4 fruit fly cellular contexts compared by ENCODE assay signal in genomic region chr3R:21069742-21070141, dm6.
A peak's percentile ranks its signal among the peaks of the same experiment; 100 is the strongest.
TF ChIP-seq lines count a peak whose summit lies in the region.

No protein-coding gene starts in this region.

- peak; percentile 81 for TF ChIP-seq CTCF in whole organism, embryonic (GFP tag; optimal IDR thresholded peaks at IDR 0.05; lab: Kevin White, UChicago)

TF ChIP-seq in whole organism, adult, 20 proteins besides CTCF, POLR2A, EP300 and RAD21:
- peak; percentile 17 for TF ChIP-seq kay (GFP tag; lab: Kevin White, UChicago; ENCODE audit: borderline replicate concordance)
- TF ChIP-seq tj (GFP tag; optimal IDR thresholded peaks at IDR 0.05; lab: Kevin White, UChicago) = no peak

TF ChIP-seq in whole organism, embryonic, 481 proteins besides CTCF, POLR2A, EP300 and RAD21:
- TF ChIP-seq Dfd (GFP tag; optimal IDR thresholded peaks at IDR 0.05; lab: Kevin White, UChicago) = peak in 1 of 2 experiments; percentile 54
- peak; percentile 91 for TF ChIP-seq CG31365 (tag; optimal IDR thresholded peaks at IDR 0.05; lab: Kevin White, UChicago)
- 0 out of 2 replicates have a peak, but pooled peaks have one; percentile 31 for TF ChIP-seq E2f2 (GFP tag; IDR thresholded peaks at IDR 0.05; lab: Robert Waterston, UW)
- no peak for TF ChIP-seq row (GFP tag; IDR thresholded peaks at IDR 0.05; lab: Robert Waterston, UW)
- TF ChIP-seq knrl (GFP tag; IDR thresholded peaks at IDR 0.05; lab: Robert Waterston, UW; ENCODE audit: partially characterized antibody) = peak; percentile 62
- TF ChIP-seq Dp (GFP tag; optimal IDR thresholded peaks at IDR 0.05; lab: Kevin White, UChicago) = peak; percentile 20
- TF ChIP-seq Eip74EF (GFP tag; optimal IDR thresholded peaks at IDR 0.05; lab: Kevin White, UChicago) = peak in 1 of 2 experiments; percentile 72
- TF ChIP-seq sug (tag; optimal IDR thresholded peaks at IDR 0.05; lab: Kevin White, UChicago) = peak; percentile 24
- TF ChIP-seq insv (GFP tag; optimal IDR thresholded peaks at IDR 0.05; lab: Kevin White, UChicago) = peak in 1 of 2 experiments; percentile 4
- peak; percentile 28 for TF ChIP-seq Med (GFP tag; lab: Kevin White, UChicago)
- TF ChIP-seq CG16813 (GFP tag; IDR thresholded peaks at IDR 0.05; lab: Robert Waterston, UW; ENCODE audit: partially characterized antibody) = peak; percentile 52; the same call in 2 of the 3 replicates
- TF ChIP-seq Scr (GFP tag; IDR thresholded peaks at IDR 0.05; lab: Robert Waterston, UW; ENCODE audit: partially characterized antibody) = peak; percentile 40; the same call in 1 of the 2 replicates
- TF ChIP-seq CG17361 (GFP tag; IDR thresholded peaks at IDR 0.05; lab: Robert Waterston, UW) = 0 out of 3 replicates have a peak, but pooled peaks have one; percentile 21
- TF ChIP-seq pita (GFP tag; optimal IDR thresholded peaks at IDR 0.05; lab: Kevin White, UChicago) = no peak
- TF ChIP-seq ci (GFP tag; IDR thresholded peaks at IDR 0.05; lab: Robert Waterston, UW) = no peak
- peak; percentile 12 for TF ChIP-seq CG14710 (tag; optimal IDR thresholded peaks at IDR 0.05; lab: Kevin White, UChicago)
- peak; percentile 19 for TF ChIP-seq stwl (tag; optimal IDR thresholded peaks at IDR 0.05; lab: Kevin White, UChicago)
- TF ChIP-seq Vsx1 (GFP tag; optimal IDR thresholded peaks at IDR 0.05; lab: Kevin White, UChicago) = no peak
- peak; percentile 78 for TF ChIP-seq CG8478 (optimal IDR thresholded peaks at IDR 0.05; lab: Kevin White, UChicago)
- TF ChIP-seq ash1 (GFP tag; optimal IDR thresholded peaks at IDR 0.05; lab: Kevin White, UChicago) = no peak
- TF ChIP-seq nmo (GFP tag; optimal IDR thresholded peaks at IDR 0.05; lab: Kevin White, UChicago) = peak; percentile 11
- peak; percentile 43 for TF ChIP-seq Bgb (GFP tag; IDR thresholded peaks at IDR 0.05; lab: Robert Waterston, UW; ENCODE audit: partially characterized antibody)
- TF ChIP-seq CG2889 (GFP tag; IDR thresholded peaks at IDR 0.05; lab: Robert Waterston, UW) = no peak
- TF ChIP-seq Myb (GFP tag; optimal IDR thresholded peaks at IDR 0.05; lab: Kevin White, UChicago) = peak; percentile 59
TF ChIP-seq in whole organism, embryonic: peak in this region for 18.

TF ChIP-seq in whole organism, pupa, 21 proteins besides CTCF, POLR2A, EP300 and RAD21:
- TF ChIP-seq CG4496 (GFP tag; IDR thresholded peaks at IDR 0.05; lab: Robert Waterston, UW) (no peak), D1 (tag; optimal IDR thresholded peaks at IDR 0.05; lab: Kevin White, UChicago) (peak; percentile 58), CG15710 (tag; optimal IDR thresholded peaks at IDR 0.05; lab: Kevin White, UChicago) (no peak)

TF ChIP-seq in whole organism, wandering third instar larva, 38 proteins besides CTCF, POLR2A, EP300 and RAD21:
- peak; percentile 17 for TF ChIP-seq Myc (optimal IDR thresholded peaks at IDR 0.05; lab: Kevin White, UChicago)
- TF ChIP-seq Hnf4 (GFP tag; optimal IDR thresholded peaks at IDR 0.05; lab: Kevin White, UChicago) = no peak
